Fruit fly (Drosophila melanogaster) whole organism, embryonic: ENCODE data around the gene CG3165.

Experiments used
- Awh ChIP-seq: fragments of 200-800 bp; sonication (Bioruptor generic); IDR thresholded peaks from 2 replicates; pipeline ENCODE4, ENCODE4 v1.3.6; 2022; ENCODE audit warnings: missing biosample characterization, missing genetic modification characterization
- CG10209 ChIP-seq: fragments of 200-800 bp; sonication (Bioruptor generic); optimal IDR thresholded peaks from 3 replicates; lab custom pipeline; 2017; ENCODE audit warnings: missing biosample characterization, mild to moderate bottlenecking, missing genetic modification characterization, missing genetic modification reagents
- CG10543 ChIP-seq: fragments of 200-800 bp; sonication (Bioruptor generic); optimal IDR thresholded peaks from 3 replicates; lab custom pipeline; 2017; ENCODE audit warnings: missing biosample characterization, mild to moderate bottlenecking, missing genetic modification characterization, moderate library complexity
- CG10959 ChIP-seq: fragments of 200-800 bp; sonication (Bioruptor generic); IDR thresholded peaks from 2 replicates; pipeline ENCODE4 v1.3.6; 2022; ENCODE audit warnings: missing biosample characterization, missing genetic modification characterization
- CG12104 ChIP-seq: fragments of 200-800 bp; sonication (Bioruptor generic); optimal IDR thresholded peaks from 3 replicates; lab custom pipeline; 2016; ENCODE audit warnings: missing biosample characterization, missing genetic modification characterization
- CG12659 ChIP-seq: fragments of 200-800 bp; sonication (Bioruptor generic); optimal IDR thresholded peaks from 3 replicates; lab custom pipeline; 2017; ENCODE audit warnings: mild to moderate bottlenecking, missing biosample characterization, missing genetic modification reagents, missing genetic modification characterization
- CG12744 ChIP-seq: fragments of 200-800 bp; sonication (Bioruptor generic); optimal IDR thresholded peaks from 2 replicates; lab custom pipeline; 2016; ENCODE audit warnings: missing biosample characterization, missing genetic modification characterization
- CG13424 ChIP-seq: fragments of 200-800 bp; sonication (Bioruptor generic); optimal IDR thresholded peaks from 2 replicates; lab custom pipeline; 2019; ENCODE audit warnings: missing biosample characterization, mild to moderate bottlenecking, missing genetic modification characterization, moderate library complexity
- CG14441 ChIP-seq: fragments of 200-800 bp; sonication (Bioruptor generic); IDR thresholded peaks from 2 replicates; pipeline ENCODE4 v1.3.6; 2022; ENCODE audit warnings: missing biosample characterization, missing genetic modification characterization
- CG14667 ChIP-seq: fragments of 200-800 bp; sonication (Bioruptor generic); IDR thresholded peaks from 2 replicates; pipeline ENCODE4 v1.3.6; 2022; ENCODE audit warnings: missing biosample characterization, missing genetic modification characterization
- CG15011 ChIP-seq: fragments of 200-800 bp; sonication (Bioruptor generic); optimal IDR thresholded peaks from 3 replicates; lab custom pipeline; 2018; ENCODE audit warnings: missing biosample characterization, mild to moderate bottlenecking, missing genetic modification characterization
- CG1602 ChIP-seq: fragments of 200-800 bp; sonication (Bioruptor generic); optimal IDR thresholded peaks from 3 replicates; lab custom pipeline; 2016; ENCODE audit warnings: missing biosample characterization, missing genetic modification characterization
- CG17912 ChIP-seq: fragments of 200-800 bp; sonication (Bioruptor generic); optimal IDR thresholded peaks from 2 replicates; lab custom pipeline; 2018; ENCODE audit warnings: missing biosample characterization, mild to moderate bottlenecking, missing genetic modification characterization
- CG2202 ChIP-seq: fragments of 200-800 bp; sonication (Bioruptor generic); optimal IDR thresholded peaks from 2 replicates; lab custom pipeline; 2018; ENCODE audit warnings: missing biosample characterization, mild to moderate bottlenecking, missing genetic modification characterization
- CG2712 ChIP-seq: fragments of 200-800 bp; optimal IDR thresholded peaks from 3 replicates; lab custom pipeline; 2019; ENCODE audit warnings: missing biosample characterization, mild to moderate bottlenecking, missing genetic modification characterization, moderate library complexity
- CG31441 ChIP-seq: fragments of 200-800 bp; sonication (Bioruptor generic); IDR thresholded peaks from 2 replicates; pipeline ENCODE4 v1.3.6; 2022; ENCODE audit warnings: missing biosample characterization, missing genetic modification characterization
- CG33213 ChIP-seq: fragments of 200-800 bp; sonication (Bioruptor generic); optimal IDR thresholded peaks from 3 replicates; lab custom pipeline; 2016; ENCODE audit warnings: missing biosample characterization, missing genetic modification characterization
- CG3726 ChIP-seq: fragments of 200-800 bp; sonication (Bioruptor generic); IDR thresholded peaks from 3 replicates; pipeline ENCODE4, ENCODE4 v1.3.6; 2022; ENCODE audit warnings: missing biosample characterization, missing genetic modification characterization
- CG4282 ChIP-seq: fragments of 200-800 bp; sonication (Bioruptor generic); optimal IDR thresholded peaks from 2 replicates; lab custom pipeline; 2016; ENCODE audit warnings: missing biosample characterization, missing genetic modification characterization
- CG5180 ChIP-seq: fragments of 200-800 bp; sonication (Bioruptor generic); optimal IDR thresholded peaks from 3 replicates; lab custom pipeline; 2017; ENCODE audit warnings: missing biosample characterization, missing genetic modification characterization, mild to moderate bottlenecking, moderate library complexity, missing genetic modification reagents
- CG7928 ChIP-seq: fragments of 200-800 bp; sonication (Bioruptor generic); optimal IDR thresholded peaks from 2 replicates; lab custom pipeline; 2017; ENCODE audit warnings: missing biosample characterization, mild to moderate bottlenecking, missing genetic modification characterization
- CG8281 ChIP-seq: fragments of 200-800 bp; sonication (Bioruptor generic); optimal IDR thresholded peaks from 2 replicates; lab custom pipeline; 2018; ENCODE audit warnings: missing biosample characterization, mild to moderate bottlenecking, missing genetic modification characterization, moderate library complexity
- CG8924 ChIP-seq: fragments of 200-800 bp; optimal IDR thresholded peaks from 3 replicates; lab custom pipeline; 2019; ENCODE audit warnings: missing biosample characterization, mild to moderate bottlenecking, missing genetic modification characterization, moderate library complexity
- CG8944 ChIP-seq: fragments of 200-800 bp; sonication (Bioruptor generic); optimal IDR thresholded peaks from 3 replicates; lab custom pipeline; 2016; ENCODE audit warnings: missing biosample characterization, missing genetic modification characterization
- CG9215 ChIP-seq: fragments of 200-800 bp; sonication (Bioruptor generic); IDR thresholded peaks from 2 replicates; pipeline ENCODE4 v1.3.6; 2022; ENCODE audit warnings: missing biosample characterization, missing genetic modification characterization
- CG9817 ChIP-seq: fragments of 200-800 bp; sonication (Bioruptor generic); optimal IDR thresholded peaks from 2 replicates; lab custom pipeline; 2018; ENCODE audit warnings: missing biosample characterization, mild to moderate bottlenecking, missing genetic modification characterization, moderate library complexity
- Camta ChIP-seq: fragments of 200-800 bp; sonication (Bioruptor generic); optimal IDR thresholded peaks from 2 replicates; lab custom pipeline; 2016; ENCODE audit warnings: missing biosample characterization, missing genetic modification characterization
- Chrac-16 ChIP-seq: fragments of 200-800 bp; sonication (Bioruptor generic); optimal IDR thresholded peaks from 3 replicates; lab custom pipeline; 2016; ENCODE audit warnings: missing biosample characterization, missing genetic modification characterization
- D19A ChIP-seq: fragments of 200-800 bp; optimal IDR thresholded peaks from 3 replicates; lab custom pipeline; 2019; ENCODE audit warnings: missing biosample characterization, mild to moderate bottlenecking, missing genetic modification characterization, moderate library complexity
- Dfd ChIP-seq, 2 experiments: fragments of >200 bp; optimal IDR thresholded peaks; 2 replicates each; lab custom pipeline; 2017; ENCODE audit warnings: missing biosample characterization in 2 of 2, missing genetic modification characterization in 2 of 2
- E2f1 ChIP-seq: fragments of 200-800 bp; sonication (Bioruptor generic); IDR thresholded peaks from 2 replicates; pipeline ENCODE4 v1.3.6; 2022; ENCODE audit warnings: missing biosample characterization, missing genetic modification characterization
- Hr51 ChIP-seq, 2 experiments: fragments of 200-800 bp; sonication (Bioruptor generic); optimal IDR thresholded peaks; 2 replicates in 1 of 2; 3 replicates in 1 of 2; lab custom pipeline; 2016 to 2018; ENCODE audit warnings: missing biosample characterization in 2 of 2, missing genetic modification characterization in 2 of 2, mild to moderate bottlenecking in 1 of 2, moderate library complexity in 1 of 2
- Kr ChIP-seq: fragments of 200-800 bp; sonication (Bioruptor generic); optimal IDR thresholded peaks from 2 replicates; lab custom pipeline; 2017; ENCODE audit warnings: missing biosample characterization, mild to moderate bottlenecking, missing genetic modification characterization
- Mes4 ChIP-seq: fragments of 200-800 bp; sonication (Bioruptor generic); optimal IDR thresholded peaks from 2 replicates; lab custom pipeline; 2016; ENCODE audit warnings: missing biosample characterization, missing genetic modification characterization
- Pdp1 ChIP-seq, 2 experiments: fragments of 200-800 bp; sonication (Bioruptor generic); optimal IDR thresholded peaks; 3 replicates each; lab custom pipeline; 2016; ENCODE audit warnings: missing biosample characterization in 2 of 2, missing genetic modification characterization in 2 of 2, mild to moderate bottlenecking in 1 of 2, moderate library complexity in 1 of 2
- Ptx1 ChIP-seq: fragments of 200-800 bp; sonication (Bioruptor generic); IDR thresholded peaks from 2 replicates; pipeline ENCODE4 v1.3.6; 2022; ENCODE audit warnings: missing biosample characterization, missing genetic modification characterization
- Spps ChIP-seq: fragments of 200-800 bp; sonication (Bioruptor generic); optimal IDR thresholded peaks from 2 replicates; lab custom pipeline; 2018; ENCODE audit warnings: missing biosample characterization, mild to moderate bottlenecking, missing genetic modification characterization
- chif ChIP-seq, 2 experiments: fragments of 200-800 bp; sonication (Bioruptor generic); optimal IDR thresholded peaks; 3 replicates each; lab custom pipeline; 2016; ENCODE audit warnings: missing biosample characterization in 2 of 2, missing genetic modification characterization in 2 of 2
- corto ChIP-seq: fragments of 200-800 bp; sonication (Bioruptor generic); optimal IDR thresholded peaks from 2 replicates; lab custom pipeline; 2016; ENCODE audit warnings: missing biosample characterization, mild to moderate bottlenecking, missing genetic modification characterization, moderate library complexity
- dysf ChIP-seq: fragments of 200-800 bp; sonication (Bioruptor generic); IDR thresholded peaks from 3 replicates; pipeline ENCODE4 v1.3.6; 2022; ENCODE audit warnings: missing biosample characterization, missing genetic modification characterization
- esg ChIP-seq: fragments of 200-800 bp; sonication (Bioruptor generic); conservative IDR thresholded peaks from 2 replicates; pipeline ENCODE4 v1.3.6; 2022; ENCODE audit warnings: missing biosample characterization, missing genetic modification characterization
- fd96Cb ChIP-seq: fragments of 200-800 bp; sonication (Bioruptor generic); optimal IDR thresholded peaks from 2 replicates; lab custom pipeline; 2018; ENCODE audit warnings: missing biosample characterization, mild to moderate bottlenecking, missing genetic modification characterization, moderate library complexity
- fru ChIP-seq: fragments of >200 bp; optimal IDR thresholded peaks from 2 replicates; lab custom pipeline; 2017
- jumu ChIP-seq: fragments of 200-800 bp; sonication (Bioruptor generic); optimal IDR thresholded peaks from 3 replicates; lab custom pipeline; 2016; ENCODE audit warnings: missing biosample characterization, missing genetic modification characterization
- mirr ChIP-seq: fragments of 200-800 bp; sonication (Bioruptor generic); optimal IDR thresholded peaks from 3 replicates; lab custom pipeline; 2018; ENCODE audit warnings: missing biosample characterization, mild to moderate bottlenecking, missing genetic modification characterization
- nom ChIP-seq: fragments of 200-800 bp; sonication (Bioruptor generic); optimal IDR thresholded peaks from 2 replicates; lab custom pipeline; 2017; ENCODE audit warnings: missing biosample characterization, missing genetic modification characterization, mild to moderate bottlenecking, moderate library complexity, missing genetic modification reagents
- sisA ChIP-seq: fragments of 200-800 bp; sonication (Bioruptor generic); IDR thresholded peaks from 2 replicates; pipeline ENCODE4 v1.3.6; 2022; ENCODE audit warnings: missing biosample characterization, missing genetic modification characterization
- tin ChIP-seq: fragments of 200-800 bp; sonication (Bioruptor generic); optimal IDR thresholded peaks from 3 replicates; lab custom pipeline; 2016; ENCODE audit warnings: missing biosample characterization, missing genetic modification characterization
- tna ChIP-seq: fragments of 200-800 bp; sonication (Bioruptor generic); IDR thresholded peaks from 2 replicates; pipeline ENCODE4 v1.3.6; 2022; ENCODE audit warnings: missing biosample characterization, missing genetic modification characterization; ENCODE audit not compliant: partially characterized antibody
- zen ChIP-seq: fragments of 200-800 bp; sonication (Bioruptor generic); optimal IDR thresholded peaks from 3 replicates; lab custom pipeline; 2018; ENCODE audit warnings: missing biosample characterization, mild to moderate bottlenecking, missing genetic modification characterization, moderate library complexity

The CG3165 gene

dm6 chr2L:2957547-2958174, 19.3 kb upstream of the CG3165 start (continued):
- TF ChIP-seq CG10209 (GFP tag; lab: Kevin White, UChicago) (peak; percentile 22), E2f1 (GFP tag; lab: Robert Waterston, UW) (no peak; the same call in 1 of the 2 replicates), CG17912 (GFP tag; lab: Kevin White, UChicago) (no peak), CG14667 (GFP tag; lab: Robert Waterston, UW) (0 out of 2 replicates have a peak, but pooled peaks have one; percentile 30), CG33213 (no peak), chif (GFP tag; optimal IDR thresholded peaks at IDR 0.05; lab: Kevin White, UChicago) (peak in 1 of 2 experiments; percentile 47), CG2202 (no peak), Mes4 (GFP tag; lab: Kevin White, UChicago) (no peak), sisA (GFP tag; lab: Robert Waterston, UW) (peak; percentile 67), CG10959 (GFP tag; lab: Robert Waterston, UW) (no peak), nom (GFP tag; lab: Kevin White, UChicago) (peak; percentile 63), Kr (GFP tag; lab: Kevin White, UChicago) (no peak), Hr51 (GFP tag; optimal IDR thresholded peaks at IDR 0.05; lab: Kevin White, UChicago) (no peak), Camta (peak; percentile 58), CG8924 (peak; percentile 16), CG5180 (GFP tag; lab: Kevin White, UChicago) (peak; percentile 22), CG7928 (GFP tag; lab: Kevin White, UChicago) (no peak), CG9215 (peak; percentile 46), fru (no peak), CG2712 (tag; lab: Kevin White, UChicago) (peak; percentile 70), Spps (tag; lab: Kevin White, UChicago) (peak; percentile 27), zen (peak; percentile 10), CG3726 (GFP tag; lab: Robert Waterston, UW) (no peak), CG8944 (GFP tag; lab: Kevin White, UChicago) (peak; percentile 30), CG12104 (GFP tag; lab: Kevin White, UChicago) (no peak), CG12659 (GFP tag; lab: Kevin White, UChicago) (peak; percentile 35), dysf (peak; percentile 67; the same call in 2 of the 3 replicates), mirr (no peak), CG12744 (no peak), jumu (GFP tag; lab: Kevin White, UChicago) (peak; percentile 17), CG15011 (no peak), CG9817 (tag; lab: Kevin White, UChicago) (peak; percentile 12), fd96Cb (tag; lab: Kevin White, UChicago) (peak; percentile 72), esg (peak; percentile 47), CG14441 (GFP tag; lab: Robert Waterston, UW) (no peak), Awh (GFP tag; lab: Robert Waterston, UW) (0 out of 2 replicates have a peak, but pooled peaks have one; percentile 17), tin (peak; percentile 67), CG10543 (GFP tag; lab: Kevin White, UChicago) (no peak), CG8281 (tag; lab: Kevin White, UChicago) (peak; percentile 12), Ptx1 (GFP tag; lab: Robert Waterston, UW) (peak; percentile 58), CG31441 (GFP tag; lab: Robert Waterston, UW) (peak; percentile 71), Pdp1 (GFP tag; optimal IDR thresholded peaks at IDR 0.05; lab: Kevin White, UChicago) (peak; percentile 39 to 41), CG4282 (GFP tag; lab: Kevin White, UChicago) (no peak), D19A (peak; percentile 55), Dfd (GFP tag; optimal IDR thresholded peaks at IDR 0.05; lab: Kevin White, UChicago) (no peak), Chrac-16 (GFP tag; lab: Kevin White, UChicago) (no peak), CG1602 (peak; percentile 32), corto (GFP tag; lab: Kevin White, UChicago) (no peak), CG13424 (tag; lab: Kevin White, UChicago) (peak; percentile 50), tna (GFP tag; lab: Robert Waterston, UW) (no peak)
